Worm (Caenorhabditis elegans) whole organism, early embryonic: ENCODE results near the gene let-413.

Experiments used
- B0310.2 ChIP-seq: sonication (generic microtip); optimal IDR thresholded peaks from 2 replicates; lab custom pipeline; 2016; ENCODE audit warnings: mild to moderate bottlenecking, missing genetic modification characterization, missing compliant biosample characterization
- F13C5.2 ChIP-seq: sonication (generic microtip); optimal IDR thresholded peaks from 2 replicates; lab custom pipeline; 2017; ENCODE audit warnings: mild to moderate bottlenecking, missing genetic modification characterization, inconsistent platforms, missing compliant biosample characterization
- aly-1 ChIP-seq: sonication (generic microtip); optimal IDR thresholded peaks from 2 replicates; lab custom pipeline; 2016; ENCODE audit warnings: missing genetic modification characterization, missing compliant biosample characterization
- ama-1 ChIP-seq: fragments of 150-350 bp; optimal IDR thresholded peaks from 2 replicates; lab custom pipeline; 2014
- ceh-36 ChIP-seq: sonication (generic microtip); optimal IDR thresholded peaks from 2 replicates; lab custom pipeline; 2016; ENCODE audit warnings: missing genetic modification characterization, inconsistent platforms, missing compliant biosample characterization
- ets-7 ChIP-seq: sonication (generic microtip); optimal IDR thresholded peaks from 2 replicates; lab custom pipeline; 2016; ENCODE audit warnings: missing genotype, missing genetic modification characterization, missing compliant biosample characterization
- flt-1 ChIP-seq: fragments of 200-800 bp; sonication (Bioruptor generic); IDR thresholded peaks from 2 replicates; pipeline ENCODE4 v1.3.6; 2022; ENCODE audit warnings: missing genetic modification characterization, missing compliant biosample characterization
- hmg-4 ChIP-seq: fragments of 200-800 bp; sonication (Bioruptor generic); optimal IDR thresholded peaks from 2 replicates; lab custom pipeline; 2018; ENCODE audit warnings: mild to moderate bottlenecking, missing genetic modification characterization, missing compliant biosample characterization
- hnd-1 ChIP-seq: sonication (generic microtip); optimal IDR thresholded peaks from 2 replicates; lab custom pipeline; 2016; ENCODE audit warnings: missing genetic modification characterization, missing compliant biosample characterization
- tbx-11 ChIP-seq: fragments of 200-800 bp; sonication (Bioruptor generic); IDR thresholded peaks from 2 replicates; pipeline ENCODE4 v1.3.6; 2022; ENCODE audit warnings: missing genetic modification characterization, missing compliant biosample characterization
- tbx-37 ChIP-seq: fragments of 200-800 bp; sonication (Bioruptor generic); conservative IDR thresholded peaks from 2 replicates; pipeline ENCODE4 v1.3.6; 2022; ENCODE audit warnings: missing genetic modification reagents, missing genetic modification characterization, missing compliant biosample characterization
- tra-4 ChIP-seq: sonication (generic microtip); optimal IDR thresholded peaks from 2 replicates; lab custom pipeline; 2017; ENCODE audit warnings: missing genetic modification characterization, missing compliant biosample characterization

- TF ChIP-seq hmg-4 (GFP tag; lab: Kevin White, UChicago) (no peak), flt-1 (GFP tag; lab: Robert Waterston, UW) (no peak), ama-1 (lab: Kevin White, UChicago) (no peak), ets-7 (tag; lab: Kevin White, UChicago) (no peak), hnd-1 (tag; lab: Kevin White, UChicago) (no peak), tbx-37 (GFP tag; lab: Robert Waterston, UW) (no peak), aly-1 (tag; lab: Kevin White, UChicago) (no peak), F13C5.2 (no peak), B0310.2 (tag; lab: Kevin White, UChicago) (no peak), tra-4 (no peak), tbx-11 (GFP tag; lab: Robert Waterston, UW) (no peak), ceh-36 (tag; lab: Kevin White, UChicago) (no peak)
These were observed 39.4 kb upstream of the let-413 start, which contains the start of gene sptl-2 for ce11 chrV:8016928-8017327.
